Fruit fly (Drosophila melanogaster): ENCODE measurements around the gene CG33257.

dm6 chr3L:16364599-16364998 is 18.5 kb downstream of the CG33257 start, which contains the start of gene Cpr72Eb:
- TF ChIP-seq toe (GFP tag; optimal IDR thresholded peaks at IDR 0.05) (no peak), Crg-1 (GFP tag; optimal IDR thresholded peaks at IDR 0.05) (no peak), bab1 (GFP tag; optimal IDR thresholded peaks at IDR 0.05) (no peak), CG7101 (tag; optimal IDR thresholded peaks at IDR 0.05) (no peak), tj (GFP tag; optimal IDR thresholded peaks at IDR 0.05) (no peak)
